Fruit fly (Drosophila melanogaster) whole organism, embryonic: ENCODE data around the gene CG5516.
A peak's percentile ranks its signal among the peaks of the same experiment; 100 is the strongest.

Source experiments
- Ada2b ChIP-seq: fragments of 200-800 bp; sonication (Bioruptor generic); IDR thresholded peaks from 2 replicates; pipeline ENCODE4 v1.3.6; 2022; ENCODE audit warnings: missing biosample characterization, missing genetic modification characterization
- CG10431 ChIP-seq: fragments of 200-800 bp; sonication (Bioruptor generic); optimal IDR thresholded peaks from 3 replicates; lab custom pipeline; 2018; ENCODE audit warnings: missing biosample characterization, mild to moderate bottlenecking, missing genetic modification characterization
- CG11085 ChIP-seq: fragments of 200-800 bp; sonication (Bioruptor generic); IDR thresholded peaks from 2 replicates; pipeline ENCODE4 v1.3.6; 2022; ENCODE audit warnings: missing biosample characterization, missing genetic modification characterization
- CG12104 ChIP-seq: fragments of 200-800 bp; sonication (Bioruptor generic); optimal IDR thresholded peaks from 3 replicates; lab custom pipeline; 2016; ENCODE audit warnings: missing biosample characterization, missing genetic modification characterization
- CG12659 ChIP-seq: fragments of 200-800 bp; sonication (Bioruptor generic); optimal IDR thresholded peaks from 3 replicates; lab custom pipeline; 2017; ENCODE audit warnings: mild to moderate bottlenecking, missing biosample characterization, missing genetic modification reagents, missing genetic modification characterization
- CG12744 ChIP-seq: fragments of 200-800 bp; sonication (Bioruptor generic); optimal IDR thresholded peaks from 2 replicates; lab custom pipeline; 2016; ENCODE audit warnings: missing biosample characterization, missing genetic modification characterization
- CG16779 ChIP-seq: fragments of 200-800 bp; sonication (Bioruptor generic); IDR thresholded peaks from 2 replicates; pipeline ENCODE4 v1.3.6; 2022; ENCODE audit warnings: missing biosample characterization, missing genetic modification characterization
- CG16863 ChIP-seq: fragments of 200-800 bp; sonication (Bioruptor generic); optimal IDR thresholded peaks from 3 replicates; lab custom pipeline; 2016; ENCODE audit warnings: missing biosample characterization, missing genetic modification characterization
- CG17359 ChIP-seq: fragments of 200-800 bp; sonication (Bioruptor generic); optimal IDR thresholded peaks from 3 replicates; lab custom pipeline; 2018; ENCODE audit warnings: missing biosample characterization, mild to moderate bottlenecking, missing genetic modification characterization, moderate library complexity
- CG2129 ChIP-seq: fragments of 200-800 bp; sonication (Bioruptor generic); IDR thresholded peaks from 2 replicates; pipeline ENCODE4 v1.3.6; 2022; ENCODE audit warnings: missing biosample characterization, missing genetic modification characterization; ENCODE audit not compliant: partially characterized antibody
- CG32532 ChIP-seq: fragments of 200-800 bp; sonication (Bioruptor generic); IDR thresholded peaks from 2 replicates; pipeline ENCODE4 v1.3.6; 2022; ENCODE audit warnings: missing biosample characterization, missing genetic modification characterization
- CG3847 ChIP-seq: fragments of 200-800 bp; sonication (Bioruptor generic); IDR thresholded peaks from 2 replicates; pipeline ENCODE4 v1.3.6; 2022; ENCODE audit warnings: missing biosample characterization, missing genetic modification characterization
- CG6689 ChIP-seq: fragments of 200-800 bp; sonication (Bioruptor generic); IDR thresholded peaks from 2 replicates; pipeline ENCODE4 v1.3.6; 2022; ENCODE audit warnings: missing biosample characterization, missing genetic modification characterization
- CG7987 ChIP-seq: fragments of 200-800 bp; sonication (Bioruptor generic); optimal IDR thresholded peaks from 2 replicates; lab custom pipeline; 2018; ENCODE audit warnings: missing biosample characterization, mild to moderate bottlenecking, missing genetic modification characterization, moderate library complexity
- CG9437 ChIP-seq: fragments of 200-800 bp; sonication (Bioruptor generic); optimal IDR thresholded peaks from 2 replicates; lab custom pipeline; 2018; ENCODE audit warnings: missing biosample characterization, mild to moderate bottlenecking, missing genetic modification characterization
- CoRest ChIP-seq: fragments of 200-800 bp; sonication (Bioruptor generic); optimal IDR thresholded peaks from 3 replicates; lab custom pipeline; 2018; ENCODE audit warnings: missing biosample characterization, mild to moderate bottlenecking, missing genetic modification characterization, moderate library complexity
- Dbx ChIP-seq: fragments of 200-800 bp; sonication (Bioruptor generic); IDR thresholded peaks from 3 replicates; pipeline ENCODE4 v1.3.6; 2022; ENCODE audit warnings: missing biosample characterization, missing genetic modification characterization
- Elba2 ChIP-seq: fragments of 200-800 bp; sonication (Bioruptor generic); optimal IDR thresholded peaks from 3 replicates; lab custom pipeline; 2016; ENCODE audit warnings: missing biosample characterization, missing genetic modification characterization
- H2.0 ChIP-seq: fragments of 200-800 bp; sonication (Bioruptor generic); IDR thresholded peaks from 2 replicates; pipeline ENCODE4 v1.3.6; 2022; ENCODE audit warnings: missing biosample characterization, missing genetic modification characterization
- HLH54F ChIP-seq: fragments of 200-800 bp; sonication (Bioruptor generic); optimal IDR thresholded peaks from 3 replicates; lab custom pipeline; 2016; ENCODE audit warnings: missing biosample characterization, missing genetic modification characterization
- HLHmδ ChIP-seq: fragments of 200-800 bp; sonication (Bioruptor generic); optimal IDR thresholded peaks from 2 replicates; lab custom pipeline; 2018; ENCODE audit warnings: missing biosample characterization, mild to moderate bottlenecking, missing genetic modification characterization, moderate library complexity
- Mes4 ChIP-seq: fragments of 200-800 bp; sonication (Bioruptor generic); optimal IDR thresholded peaks from 2 replicates; lab custom pipeline; 2016; ENCODE audit warnings: missing biosample characterization, missing genetic modification characterization
- Oli ChIP-seq: fragments of 200-800 bp; sonication (Bioruptor generic); optimal IDR thresholded peaks from 2 replicates; lab custom pipeline; 2018; ENCODE audit warnings: missing biosample characterization, mild to moderate bottlenecking, missing genetic modification characterization, moderate library complexity
- Sox100B ChIP-seq: fragments of 200-800 bp; sonication (Bioruptor generic); optimal IDR thresholded peaks from 3 replicates; lab custom pipeline; 2018; ENCODE audit warnings: missing biosample characterization, mild to moderate bottlenecking, missing genetic modification characterization
- Sox102F ChIP-seq: fragments of 200-800 bp; sonication (Bioruptor generic); optimal IDR thresholded peaks from 2 replicates; lab custom pipeline; 2018; ENCODE audit warnings: missing biosample characterization, mild to moderate bottlenecking, missing genetic modification characterization, moderate library complexity
- Ssrp ChIP-seq: fragments of 200-800 bp; sonication (Bioruptor generic); optimal IDR thresholded peaks from 2 replicates; lab custom pipeline; 2018; ENCODE audit warnings: missing biosample characterization, mild to moderate bottlenecking, missing genetic modification characterization, moderate library complexity
- YL-1 ChIP-seq: fragments of 200-800 bp; sonication (Bioruptor generic); optimal IDR thresholded peaks from 3 replicates; lab custom pipeline; 2017; ENCODE audit warnings: missing biosample characterization, mild to moderate bottlenecking, missing genetic modification characterization
- al ChIP-seq: fragments of 200-800 bp; sonication (Bioruptor generic); IDR thresholded peaks from 2 replicates; pipeline ENCODE4 v1.3.6; 2022; ENCODE audit warnings: missing biosample characterization, missing genetic modification characterization
- ash1 ChIP-seq: fragments of 200-800 bp; sonication (Bioruptor generic); optimal IDR thresholded peaks from 2 replicates; lab custom pipeline; 2018; ENCODE audit warnings: missing biosample characterization, mild to moderate bottlenecking, missing genetic modification characterization
- az2 ChIP-seq: fragments of 200-800 bp; sonication (Bioruptor generic); optimal IDR thresholded peaks from 3 replicates; lab custom pipeline; 2016; ENCODE audit warnings: missing biosample characterization, missing genetic modification characterization
- btn ChIP-seq: fragments of 200-800 bp; sonication (Bioruptor generic); optimal IDR thresholded peaks from 2 replicates; lab custom pipeline; 2016; ENCODE audit warnings: missing biosample characterization, missing genetic modification characterization
- chm ChIP-seq: fragments of 200-800 bp; sonication (Bioruptor generic); IDR thresholded peaks from 2 replicates; pipeline ENCODE4 v1.3.6; 2022; ENCODE audit warnings: missing biosample characterization, missing genetic modification characterization
- ci ChIP-seq: fragments of 200-800 bp; sonication (Bioruptor generic); IDR thresholded peaks from 3 replicates; pipeline ENCODE4 v1.3.6; 2022; ENCODE audit warnings: missing biosample characterization, missing genetic modification characterization
- crc ChIP-seq: fragments of 200-800 bp; sonication (Bioruptor generic); optimal IDR thresholded peaks from 2 replicates; lab custom pipeline; 2016; ENCODE audit warnings: missing biosample characterization, missing genetic modification characterization
- dan ChIP-seq: fragments of 200-800 bp; sonication (Bioruptor generic); IDR thresholded peaks from 2 replicates; pipeline ENCODE4 v1.3.6; 2022; ENCODE audit warnings: missing biosample characterization, missing genetic modification characterization
- dati ChIP-seq: fragments of 200-800 bp; sonication (Bioruptor generic); IDR thresholded peaks from 2 replicates; pipeline ENCODE4 v1.3.6; 2022; ENCODE audit warnings: missing biosample characterization, missing genetic modification characterization
- disco-r ChIP-seq: fragments of 200-800 bp; sonication (Bioruptor generic); optimal IDR thresholded peaks from 2 replicates; lab custom pipeline; 2016; ENCODE audit warnings: missing biosample characterization, missing genetic modification characterization
- dm ChIP-seq: fragments of 200-800 bp; sonication (Bioruptor generic); optimal IDR thresholded peaks from 3 replicates; lab custom pipeline; 2016; ENCODE audit warnings: missing biosample characterization, missing genetic modification characterization
- gsb-n ChIP-seq: fragments of 200-800 bp; sonication (Bioruptor generic); optimal IDR thresholded peaks from 3 replicates; lab custom pipeline; 2018; ENCODE audit warnings: missing biosample characterization, mild to moderate bottlenecking, missing genetic modification characterization
- jigr1 ChIP-seq: fragments of 200-800 bp; sonication (Bioruptor generic); IDR thresholded peaks from 3 replicates; pipeline ENCODE4 v1.3.6; 2022; ENCODE audit warnings: missing biosample characterization, missing genetic modification characterization
- knrl ChIP-seq: fragments of 200-800 bp; sonication (Bioruptor generic); IDR thresholded peaks from 3 replicates; pipeline ENCODE4 v1.3.6; 2022; ENCODE audit warnings: missing biosample characterization, missing genetic modification characterization; ENCODE audit not compliant: partially characterized antibody
- lola ChIP-seq, 3 experiments: fragments of >200 bp in 2 of 3; fragments of 200-800 bp in 1 of 3; sonication (Bioruptor generic) in 1 of 3; optimal IDR thresholded peaks; 2 replicates each; lab custom pipeline; 2017 to 2019; ENCODE audit warnings: missing biosample characterization in 3 of 3, missing genetic modification characterization in 3 of 3, mild to moderate bottlenecking in 1 of 3, moderate library complexity in 1 of 3
- nmo ChIP-seq: fragments of 200-800 bp; sonication (Bioruptor generic); optimal IDR thresholded peaks from 2 replicates; lab custom pipeline; 2018; ENCODE audit warnings: missing biosample characterization, mild to moderate bottlenecking, missing genetic modification characterization, moderate library complexity
- nom ChIP-seq: fragments of 200-800 bp; sonication (Bioruptor generic); optimal IDR thresholded peaks from 2 replicates; lab custom pipeline; 2017; ENCODE audit warnings: missing biosample characterization, missing genetic modification characterization, mild to moderate bottlenecking, moderate library complexity, missing genetic modification reagents
- pfk ChIP-seq: fragments of 200-800 bp; sonication (Bioruptor generic); optimal IDR thresholded peaks from 2 replicates; lab custom pipeline; 2018; ENCODE audit warnings: missing biosample characterization, mild to moderate bottlenecking, missing genetic modification characterization, moderate library complexity
- psq ChIP-seq: fragments of 200-800 bp; sonication (Bioruptor generic); optimal IDR thresholded peaks from 2 replicates; lab custom pipeline; 2017; ENCODE audit warnings: missing biosample characterization, missing genetic modification characterization
- stc ChIP-seq: fragments of 200-800 bp; sonication (Bioruptor generic); IDR thresholded peaks from 2 replicates; pipeline ENCODE4 v1.3.6; 2022; ENCODE audit warnings: missing biosample characterization, missing genetic modification characterization
- tgo ChIP-seq: fragments of 200-800 bp; sonication (Bioruptor generic); IDR thresholded peaks from 3 replicates; pipeline ENCODE4 v1.3.6; 2022; ENCODE audit warnings: missing biosample characterization, missing genetic modification characterization
- wdn ChIP-seq: fragments of 200-800 bp; sonication (Bioruptor generic); IDR thresholded peaks from 2 replicates; pipeline ENCODE4 v1.3.6; 2022; ENCODE audit warnings: missing biosample characterization, missing genetic modification characterization
- wor ChIP-seq: fragments of 200-800 bp; sonication (Bioruptor generic); IDR thresholded peaks from 2 replicates; pipeline ENCODE4 v1.3.6; 2022; ENCODE audit warnings: missing biosample characterization, missing genetic modification characterization
- z ChIP-seq: fragments of 200-800 bp; sonication (Bioruptor generic); IDR thresholded peaks from 3 replicates; pipeline ENCODE4 v1.3.6; 2022; ENCODE audit warnings: missing biosample characterization, missing genetic modification characterization

Gene CG5516

DNA sequence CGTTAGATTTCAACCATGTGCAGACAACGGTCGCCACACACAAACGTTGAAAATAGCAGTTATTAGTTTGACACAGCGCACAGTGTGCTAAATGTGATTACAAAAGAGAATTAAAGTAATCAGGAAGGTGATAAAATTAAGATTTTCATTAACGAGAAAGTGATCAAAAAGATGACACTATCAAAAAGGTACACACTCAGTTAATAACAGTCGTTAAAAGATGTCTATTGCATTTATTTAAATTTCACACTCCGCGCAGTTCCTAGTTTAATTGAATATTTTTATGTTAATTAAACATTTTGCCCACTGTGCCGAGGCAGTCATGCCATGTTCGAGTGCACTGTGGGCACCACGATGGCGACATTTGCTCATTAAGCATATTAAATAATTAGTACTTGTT is 36.5 kb upstream of the CG5516 start (continued):
- TF ChIP-seq CG32532 (GFP tag; lab: Robert Waterston, UW) (no peak; the same call in 1 of the 2 replicates), z (no peak), az2 (peak; percentile 25), Oli (tag; lab: Kevin White, UChicago) (peak; percentile 59), ci (GFP tag; lab: Robert Waterston, UW) (no peak), HLHmδ (GFP tag; lab: Kevin White, UChicago) (no peak), nmo (GFP tag; lab: Kevin White, UChicago) (peak; percentile 40), dm (GFP tag; lab: Kevin White, UChicago) (no peak), CG12104 (GFP tag; lab: Kevin White, UChicago) (no peak), al (GFP tag; lab: Robert Waterston, UW) (0 out of 2 replicates have a peak, but pooled peaks have one; percentile 16), nom (GFP tag; lab: Kevin White, UChicago) (no peak), Elba2 (no peak), CG3847 (GFP tag; lab: Robert Waterston, UW) (0 out of 2 replicates have a peak, but pooled peaks have one; percentile 28), btn (GFP tag; lab: Kevin White, UChicago) (no peak), ash1 (no peak), CG2129 (GFP tag; lab: Robert Waterston, UW) (no peak), CG12659 (GFP tag; lab: Kevin White, UChicago) (peak; percentile 23), CG11085 (GFP tag; lab: Robert Waterston, UW) (no peak), tgo (GFP tag; lab: Robert Waterston, UW) (peak; percentile 50; the same call in 2 of the 3 replicates), CG12744 (GFP tag; lab: Kevin White, UChicago) (no peak), Mes4 (no peak), H2.0 (GFP tag; lab: Robert Waterston, UW) (no peak; the same call in 1 of the 2 replicates), jigr1 (GFP tag; lab: Robert Waterston, UW) (no peak), wdn (GFP tag; lab: Robert Waterston, UW) (no peak), YL-1 (GFP tag; lab: Kevin White, UChicago) (no peak), CG10431 (GFP tag; lab: Kevin White, UChicago) (no peak), crc (GFP tag; lab: Kevin White, UChicago) (no peak), Sox102F (GFP tag; lab: Kevin White, UChicago) (peak; percentile 53), chm (GFP tag; lab: Robert Waterston, UW) (no peak), stc (GFP tag; lab: Robert Waterston, UW) (0 out of 2 replicates have a peak, but pooled peaks have one; percentile 21), Ssrp (tag; lab: Kevin White, UChicago) (peak; percentile 17), dati (GFP tag; lab: Robert Waterston, UW) (no peak), CG9437 (GFP tag; lab: Kevin White, UChicago) (peak; percentile 32), CG7987 (no peak), dan (GFP tag; lab: Robert Waterston, UW) (no peak), CG16779 (GFP tag; lab: Robert Waterston, UW) (no peak), gsb-n (tag; lab: Kevin White, UChicago) (no peak), Dbx (GFP tag; lab: Robert Waterston, UW) (0 out of 3 replicates have a peak, but pooled peaks have one; percentile 21), Ada2b (GFP tag; lab: Robert Waterston, UW) (peak; percentile 34; the same call in 1 of the 2 replicates), knrl (GFP tag; lab: Robert Waterston, UW) (no peak), CG6689 (GFP tag; lab: Robert Waterston, UW) (0 out of 2 replicates have a peak, but pooled peaks have one; percentile 30), Sox100B (no peak), disco-r (no peak), CG17359 (tag; lab: Kevin White, UChicago) (peak; percentile 5), HLH54F (GFP tag; lab: Kevin White, UChicago) (no peak), wor (GFP tag; lab: Robert Waterston, UW) (0 out of 2 replicates have a peak, but pooled peaks have one; percentile 19), CG16863 (no peak), pfk (no peak), CoRest (tag; lab: Kevin White, UChicago) (peak; percentile 27), lola (GFP tag; optimal IDR thresholded peaks at IDR 0.05; lab: Kevin White, UChicago) (no peak), psq (GFP tag; lab: Kevin White, UChicago) (no peak)
